Worm (Caenorhabditis elegans) whole organism, late embryonic: ENCODE data around the gene ceh-57.

Experiments
- C08G9.2 ChIP-seq: sonication (generic microtip); optimal IDR thresholded peaks from 2 replicates; lab custom pipeline; 2016; ENCODE audit warnings: mild to moderate bottlenecking, missing genetic modification characterization, moderate library complexity, missing compliant biosample characterization
- elt-2 ChIP-seq: sonication (generic microtip); optimal IDR thresholded peaks from 2 replicates; lab custom pipeline; 2016; ENCODE audit warnings: missing genetic modification reagents, missing genetic modification characterization, missing compliant biosample characterization
- fkh-6 ChIP-seq: sonication (generic microtip); optimal IDR thresholded peaks from 2 replicates; lab custom pipeline; 2016; ENCODE audit warnings: missing genetic modification characterization, missing compliant biosample characterization
- hlh-15 ChIP-seq: sonication (generic microtip); optimal IDR thresholded peaks from 2 replicates; lab custom pipeline; 2016; ENCODE audit warnings: missing genetic modification characterization, missing compliant biosample characterization
- lin-11 ChIP-seq: fragments of 200-800 bp; sonication (Bioruptor generic); optimal IDR thresholded peaks from 2 replicates; lab custom pipeline; 2018; ENCODE audit warnings: mild to moderate bottlenecking, missing genetic modification characterization, missing compliant biosample characterization
- madf-2 ChIP-seq: sonication (generic microtip); optimal IDR thresholded peaks from 2 replicates; lab custom pipeline; 2017; ENCODE audit warnings: missing genetic modification characterization, missing compliant biosample characterization
- nhr-11 ChIP-seq: fragments of 150-350 bp; optimal IDR thresholded peaks from 2 replicates; lab custom pipeline; 2014; ENCODE audit warnings: missing biosample characterization, missing genetic modification characterization
- nhr-232 ChIP-seq: sonication (generic microtip); optimal IDR thresholded peaks from 2 replicates; lab custom pipeline; 2016; ENCODE audit warnings: missing genetic modification characterization, missing compliant biosample characterization
- pat-9 ChIP-seq: fragments of 200-800 bp; sonication (Bioruptor generic); optimal IDR thresholded peaks from 2 replicates; lab custom pipeline; 2018; ENCODE audit warnings: mild to moderate bottlenecking, missing genetic modification characterization, moderate library complexity, missing compliant biosample characterization
- pha-4 ChIP-seq: fragments of 150-350 bp; optimal IDR thresholded peaks from 2 replicates; lab custom pipeline; 2018; ENCODE audit warnings: missing biosample characterization, missing genetic modification reagents, missing genetic modification characterization
- rnt-1 ChIP-seq: sonication (generic microtip); optimal IDR thresholded peaks from 2 replicates; lab custom pipeline; 2016; ENCODE audit warnings: missing genetic modification characterization, missing compliant biosample characterization
- tbx-7 ChIP-seq: sonication (generic microtip); optimal IDR thresholded peaks from 2 replicates; lab custom pipeline; 2016; ENCODE audit warnings: missing genotype, missing genetic modification characterization, missing compliant biosample characterization
- zip-5 ChIP-seq: sonication (generic microtip); optimal IDR thresholded peaks from 2 replicates; lab custom pipeline; 2016; ENCODE audit warnings: missing genetic modification characterization, missing compliant biosample characterization

- TF ChIP-seq C08G9.2 (tag; lab: Kevin White, UChicago) = no peak
- no peak for TF ChIP-seq madf-2 (tag; lab: Kevin White, UChicago)
- no peak for TF ChIP-seq nhr-11 (tag; lab: Kevin White, UChicago)
- no peak for TF ChIP-seq pat-9 (tag; lab: Kevin White, UChicago)
- no peak for TF ChIP-seq rnt-1 (tag; lab: Kevin White, UChicago)
- TF ChIP-seq pha-4 (tag; lab: Kevin White, UChicago) = no peak
- no peak for TF ChIP-seq elt-2 (tag; lab: Kevin White, UChicago)
- TF ChIP-seq lin-11 (tag; lab: Kevin White, UChicago) = no peak
- TF ChIP-seq zip-5 = no peak
- no peak for TF ChIP-seq hlh-15 (tag; lab: Kevin White, UChicago)
- no peak for TF ChIP-seq nhr-232
- no peak for TF ChIP-seq tbx-7 (tag; lab: Kevin White, UChicago)
- TF ChIP-seq fkh-6 (tag; lab: Kevin White, UChicago) = no peak
Observed at ce11 chrII:10360487-10360886, 6.6 kb downstream of the ceh-57 start, which contains the start of gene C07E3.4.
